Fruit fly (Drosophila melanogaster): ENCODE measurements around the gene CG33339.

- TF ChIP-seq dmrt11E (tag; optimal IDR thresholded peaks at IDR 0.05) (no peak), CG7745 (tag; optimal IDR thresholded peaks at IDR 0.05) (no peak)
Measured at dm6 chr3R:24361583-24361982, at the start of gene CG33339, which contains the start of gene CG5762.

Data from whole organism, embryonic.